Worm (Caenorhabditis elegans): ENCODE data around the gene ZK1128.3.

Gene ZK1128.3

ce11 chrIII:10096525-10096972, 22.2 kb downstream of the ZK1128.3 start (continued):
- no peak for TF ChIP-seq T07F8.4 (tag; optimal IDR thresholded peaks at IDR 0.05)
- TF ChIP-seq athp-1 (tag; optimal IDR thresholded peaks at IDR 0.05), result peak; percentile 84
- TF ChIP-seq Y95B8A.8 (GFP tag; IDR thresholded peaks at IDR 0.05), result no peak
- no peak for TF ChIP-seq him-1 (tag; optimal IDR thresholded peaks at IDR 0.05)
- TF ChIP-seq tbx-9 (tag; optimal IDR thresholded peaks at IDR 0.05; ENCODE audit: borderline replicate concordance), result no peak
- TF ChIP-seq K11D2.4 (GFP tag; IDR thresholded peaks at IDR 0.05), result peak; percentile 53; the same call in 1 of the 2 replicates
- peak; percentile 63 for TF ChIP-seq ztf-18 (tag; optimal IDR thresholded peaks at IDR 0.05)
- TF ChIP-seq sdz-38 (tag; optimal IDR thresholded peaks at IDR 0.05), result no peak
- peak; percentile 60; the same call in 1 of the 2 replicates for TF ChIP-seq Y53G8AR.9 (GFP tag; conservative IDR thresholded peaks at IDR 0.05)
- no peak for TF ChIP-seq F57C9.4 (tag; optimal IDR thresholded peaks at IDR 0.05)
- no peak for TF ChIP-seq bed-2 (GFP tag; IDR thresholded peaks at IDR 0.05)
- peak; percentile 79 for TF ChIP-seq chd-7 (tag; optimal IDR thresholded peaks at IDR 0.05)
- TF ChIP-seq ceh-58 (GFP tag; IDR thresholded peaks at IDR 0.05), result no peak
- no peak for TF ChIP-seq B0019.2 (GFP tag; conservative IDR thresholded peaks at IDR 0.05)
- TF ChIP-seq fkh-3 (tag; optimal IDR thresholded peaks at IDR 0.05), result no peak
- TF ChIP-seq dox-1 (GFP tag; IDR thresholded peaks at IDR 0.05), result peak; percentile 78
- no peak for TF ChIP-seq mes-4 (tag; optimal IDR thresholded peaks at IDR 0.05)
- peak; percentile 5 for TF ChIP-seq nhr-90 (tag; optimal IDR thresholded peaks at IDR 0.05)
- no peak for TF ChIP-seq hlh-26 (GFP tag; conservative IDR thresholded peaks at IDR 0.05)
- no peak for TF ChIP-seq hsf-1 (GFP tag; IDR thresholded peaks at IDR 0.05)
- peak; percentile 73 for TF ChIP-seq mcd-1 (GFP tag; IDR thresholded peaks at IDR 0.05)
- no peak for TF ChIP-seq B0261.1 (tag; optimal IDR thresholded peaks at IDR 0.05)
- no peak for TF ChIP-seq ztf-3 (GFP tag; optimal IDR thresholded peaks at IDR 0.05)
- TF ChIP-seq hrde-1 (tag; optimal IDR thresholded peaks at IDR 0.05; ENCODE audit: borderline replicate concordance), result no peak
- TF ChIP-seq nhr-120 (GFP tag; IDR thresholded peaks at IDR 0.05), result no peak
- TF ChIP-seq bed-1 (GFP tag; IDR thresholded peaks at IDR 0.05), result no peak
- TF ChIP-seq F22D6.2 (tag; optimal IDR thresholded peaks at IDR 0.05), result no peak
- 0 out of 2 replicates have a peak, but pooled peaks have one; percentile 27 for TF ChIP-seq rcor-1 (GFP tag; IDR thresholded peaks at IDR 0.05)
- no peak for TF ChIP-seq madf-6 (GFP tag; IDR thresholded peaks at IDR 0.05)
- peak; percentile 82 for TF ChIP-seq ceh-27 (GFP tag; optimal IDR thresholded peaks at IDR 0.05)
- peak; percentile 95 for TF ChIP-seq attf-5 (GFP tag; optimal IDR thresholded peaks at IDR 0.05)
- TF ChIP-seq sea-2 (GFP tag; IDR thresholded peaks at IDR 0.05), result no peak
- TF ChIP-seq ceh-91 (GFP tag; IDR thresholded peaks at IDR 0.05), result no peak
- TF ChIP-seq tbp1 (GFP tag; optimal IDR thresholded peaks at IDR 0.05), result peak; percentile 45
- no peak for TF ChIP-seq egl-44 (GFP tag; IDR thresholded peaks at IDR 0.05)
- no peak for TF ChIP-seq F52B5.7 (tag; optimal IDR thresholded peaks at IDR 0.05)
- no peak for TF ChIP-seq snpc-3.4 (tag; optimal IDR thresholded peaks at IDR 0.05)
- TF ChIP-seq zim-3 (tag; optimal IDR thresholded peaks at IDR 0.05), result no peak
- peak; percentile 71 for TF ChIP-seq somi-1 (GFP tag; optimal IDR thresholded peaks at IDR 0.05)
- TF ChIP-seq F39B2.1 (GFP tag; IDR thresholded peaks at IDR 0.05), result no peak
- no peak; the same call in 1 of the 2 replicates for TF ChIP-seq attf-3 (GFP tag; conservative IDR thresholded peaks at IDR 0.05)
- no peak for TF ChIP-seq lsy-27 (tag; optimal IDR thresholded peaks at IDR 0.05; ENCODE audit: borderline replicate concordance, insufficient read depth)
- peak; percentile 54 for TF ChIP-seq madf-10 (tag; optimal IDR thresholded peaks at IDR 0.05)
- TF ChIP-seq F33H1.4 (GFP tag; IDR thresholded peaks at IDR 0.05), result no peak
- no peak for TF ChIP-seq F57A8.1 (GFP tag; optimal IDR thresholded peaks at IDR 0.05)
- no peak for TF ChIP-seq lag-1 (GFP tag; IDR thresholded peaks at IDR 0.05)
- no peak for TF ChIP-seq ztf-25 (GFP tag; IDR thresholded peaks at IDR 0.05)
- no peak for TF ChIP-seq snpc-4 (GFP tag; optimal IDR thresholded peaks at IDR 0.05)
- peak in 3 of 4 experiments; percentile 24 to 48 (median 32) for TF ChIP-seq snpc-4 (tag; optimal IDR thresholded peaks at IDR 0.05)
